Worm (Caenorhabditis elegans): Measurements from ENCODE around the gene irld-26.

DNA sequence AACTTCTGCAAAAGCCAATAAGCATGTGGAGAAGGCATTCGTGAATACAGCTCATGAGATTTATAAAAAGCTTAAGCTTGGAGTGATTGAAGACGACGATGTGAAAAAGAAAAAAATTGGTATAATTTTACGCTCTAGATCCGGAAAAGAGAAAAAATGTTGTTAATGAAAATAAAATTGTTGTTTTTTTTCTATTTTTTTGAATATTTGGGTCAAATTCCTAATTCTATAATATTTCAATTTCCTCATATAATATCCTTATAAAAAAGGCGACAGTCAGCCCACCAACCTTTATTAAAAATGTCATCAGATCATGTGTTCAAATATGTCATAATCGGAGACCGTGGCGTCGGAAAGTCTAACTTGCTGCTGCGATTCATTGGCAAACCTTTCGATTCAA is 9.6 kb upstream of the irld-26 start, which contains the start of gene rabr-3:
- TF ChIP-seq ceh-83 (GFP tag; optimal IDR thresholded peaks at IDR 0.05) (no peak), drap-1 (GFP tag; optimal IDR thresholded peaks at IDR 0.05) (no peak), nhr-76 (tag; optimal IDR thresholded peaks at IDR 0.05) (no peak)

Measured in whole organism, mixed stage, embryonic.